Worm (Caenorhabditis elegans): ENCODE results near the gene arid-1.

Gene arid-1

DNA sequence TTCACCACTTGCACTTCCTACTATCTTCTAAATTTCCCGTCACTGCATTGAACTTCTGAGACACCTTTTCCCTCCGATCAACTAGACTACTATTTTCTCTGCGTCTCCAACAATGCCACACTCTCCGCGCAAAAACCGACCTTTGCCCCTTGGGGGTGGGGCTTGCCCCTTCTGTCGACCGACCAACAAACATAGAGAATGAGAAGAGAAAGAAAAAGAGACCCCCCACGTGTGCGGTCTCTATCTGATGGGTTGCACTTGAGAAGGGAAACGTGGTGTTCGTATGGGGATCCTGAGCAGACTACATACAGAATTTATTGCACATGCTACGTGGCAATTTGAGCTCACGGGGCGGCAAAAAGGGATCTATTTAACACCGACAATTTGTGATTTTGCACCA is 30.8 kb upstream of the arid-1 start (continued):
- no peak for TF ChIP-seq egl-27 (tag; optimal IDR thresholded peaks at IDR 0.05)
- no peak for TF ChIP-seq fkh-10 (GFP tag; optimal IDR thresholded peaks at IDR 0.05)
- TF ChIP-seq pha-4 (tag; optimal IDR thresholded peaks at IDR 0.05): peak; percentile 41
- TF ChIP-seq nhr-23 (tag; optimal IDR thresholded peaks at IDR 0.05): no peak
- no peak for TF ChIP-seq ceh-82 (tag; optimal IDR thresholded peaks at IDR 0.05)

DNA sequence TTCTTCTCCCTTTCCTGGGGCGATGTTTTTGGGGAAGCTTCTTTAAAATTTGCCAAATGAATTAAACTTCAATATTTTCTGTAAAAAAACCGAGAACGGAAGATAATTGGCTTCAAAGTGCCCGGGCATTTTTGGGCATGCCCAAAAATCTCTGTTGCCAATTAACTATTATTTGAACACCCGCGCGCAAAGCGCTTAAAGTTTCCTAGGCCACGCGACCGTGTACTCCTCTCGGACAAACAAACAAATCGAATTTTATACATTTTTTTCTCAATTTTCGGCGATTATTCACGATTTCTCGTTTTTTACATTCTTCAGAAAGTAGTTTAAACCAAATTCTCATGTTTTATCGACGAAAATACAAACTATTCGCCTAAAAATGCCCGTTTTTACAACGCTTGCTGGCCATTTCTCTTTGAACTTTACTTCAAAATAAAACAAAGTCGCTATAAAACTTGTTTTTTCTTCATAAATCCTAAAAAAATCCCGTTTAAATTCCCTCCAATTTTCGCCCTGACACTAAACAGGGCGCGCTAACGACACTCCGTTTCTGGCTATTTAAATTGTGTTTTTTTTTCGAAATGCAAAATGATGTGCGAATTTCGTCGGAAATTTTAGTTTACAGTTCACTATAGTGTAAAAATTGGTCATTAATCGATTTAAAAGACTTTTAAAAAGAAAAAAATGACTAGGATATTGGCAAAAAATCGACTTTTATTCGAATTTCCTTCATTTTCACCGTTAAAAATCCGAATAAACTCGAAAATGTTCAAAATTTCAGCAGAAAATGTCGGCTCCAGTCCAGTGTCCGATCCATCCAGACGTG is 29.7 kb upstream of the arid-1 start, which contains the start of gene ttb-1:
TSS of gene ttb-1 (plus strand) at position 776 of the 826 bp plus-strand sequence.
- TF ChIP-seq lsy-12 (tag; optimal IDR thresholded peaks at IDR 0.05) (no peak), fkh-10 (GFP tag; optimal IDR thresholded peaks at IDR 0.05) (no peak), elt-2 (tag; optimal IDR thresholded peaks at IDR 0.05) (no peak), ceh-9 (tag; optimal IDR thresholded peaks at IDR 0.05) (no peak), zag-1 (tag; optimal IDR thresholded peaks at IDR 0.05) (no peak), ceh-16 (tag; optimal IDR thresholded peaks at IDR 0.05) (no peak), snpc-4 (tag; optimal IDR thresholded peaks at IDR 0.05) (peak; percentile 9), unc-39 (tag; optimal IDR thresholded peaks at IDR 0.05) (no peak), ama-1 (optimal IDR thresholded peaks at IDR 0.05) (no peak), ztf-11 (tag; optimal IDR thresholded peaks at IDR 0.05) (no peak), nfya-1 (tag; optimal IDR thresholded peaks at IDR 0.05; ENCODE audit: insufficient read depth) (peak; percentile 64), nhr-43 (tag; optimal IDR thresholded peaks at IDR 0.05; ENCODE audit: poor library complexity, severe bottlenecking) (no peak), fos-1 (tag; optimal IDR thresholded peaks at IDR 0.05) (no peak), ztf-4 (tag; optimal IDR thresholded peaks at IDR 0.05) (no peak), unc-62 (GFP tag; optimal IDR thresholded peaks at IDR 0.05) (no peak), lin-15B (tag; optimal IDR thresholded peaks at IDR 0.05) (peak; percentile 66), nhr-25 (tag; optimal IDR thresholded peaks at IDR 0.05) (no peak), daf-12 (tag; optimal IDR thresholded peaks at IDR 0.05) (no peak), mdl-1 (tag; optimal IDR thresholded peaks at IDR 0.05) (no peak), lin-39 (tag; optimal IDR thresholded peaks at IDR 0.05) (peak; percentile 9), nhr-77 (tag; optimal IDR thresholded peaks at IDR 0.05) (no peak), aly-2 (tag; optimal IDR thresholded peaks at IDR 0.05) (no peak), nhr-23 (tag; optimal IDR thresholded peaks at IDR 0.05) (peak; percentile 65), elt-3 (tag; optimal IDR thresholded peaks at IDR 0.05) (no peak), nhr-237 (tag; optimal IDR thresholded peaks at IDR 0.05) (no peak), nhr-67 (tag; optimal IDR thresholded peaks at IDR 0.05) (no peak), jun-1 (tag; optimal IDR thresholded peaks at IDR 0.05) (no peak), pha-4 (tag; optimal IDR thresholded peaks at IDR 0.05) (peak; percentile 42), nhr-11 (tag; optimal IDR thresholded peaks at IDR 0.05) (no peak), mml-1 (tag; optimal IDR thresholded peaks at IDR 0.05) (no peak), ZK546.5 (tag; optimal IDR thresholded peaks at IDR 0.05) (no peak), sea-2 (GFP tag; optimal IDR thresholded peaks at IDR 0.05) (no peak), skn-1 (tag; optimal IDR thresholded peaks at IDR 0.05) (no peak), fkh-2 (tag; optimal IDR thresholded peaks at IDR 0.05) (no peak), hmg-11 (tag; optimal IDR thresholded peaks at IDR 0.05) (peak; percentile 41), tbx-2 (tag; optimal IDR thresholded peaks at IDR 0.05) (no peak), nhr-28 (tag; optimal IDR thresholded peaks at IDR 0.05) (no peak), ceh-82 (tag; optimal IDR thresholded peaks at IDR 0.05) (no peak)

DNA sequence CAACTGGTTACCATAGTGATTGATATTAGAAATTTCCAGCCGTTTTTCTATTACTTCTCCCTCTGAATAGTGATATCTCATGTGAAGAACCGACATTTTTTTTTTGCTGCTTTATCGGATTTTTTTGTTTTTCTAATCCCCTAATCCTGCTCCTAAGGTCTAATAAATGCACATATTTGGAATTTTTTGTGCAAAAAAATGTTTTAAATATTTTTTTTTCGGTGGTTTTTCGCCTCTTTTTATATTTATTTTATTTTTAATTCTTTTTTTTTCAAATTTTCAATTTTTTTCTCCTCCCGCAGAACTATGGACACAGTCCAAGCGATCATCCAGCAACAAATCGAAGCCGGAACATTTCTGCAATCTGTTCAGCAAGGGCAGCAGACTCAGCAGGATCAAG is 19.3 kb upstream of the arid-1 start, which contains the start of gene Y108G3AL.2:
TSS of gene Y108G3AL.2 (plus strand) at position 301 of the 400 bp plus-strand sequence.
- TF ChIP-seq elt-3 (tag; optimal IDR thresholded peaks at IDR 0.05) (no peak), mdl-1 (tag; optimal IDR thresholded peaks at IDR 0.05) (no peak)

Measured in whole organism, L3 larva.